Fruit fly (Drosophila melanogaster) whole organism, prepupa: ENCODE results near the gene beta-PheRS.
A peak's percentile ranks its signal among the peaks of the same experiment; 100 is the strongest.

ENCODE experiments used
- Blimp-1 ChIP-seq: fragments of 200-800 bp; sonication (Bioruptor generic); optimal IDR thresholded peaks from 3 replicates; lab custom pipeline; 2017; ENCODE audit warnings: missing biosample characterization, missing genetic modification characterization, mild to moderate bottlenecking, moderate library complexity, missing genetic modification reagents
- CG10631 ChIP-seq: fragments of 200-800 bp; sonication (Bioruptor generic); optimal IDR thresholded peaks from 2 replicates; lab custom pipeline; 2016; ENCODE audit warnings: missing biosample characterization, missing genetic modification characterization
- CG11902 ChIP-seq: fragments of 200-800 bp; sonication (Bioruptor generic); optimal IDR thresholded peaks from 3 replicates; lab custom pipeline; 2016; ENCODE audit warnings: missing biosample characterization, missing genetic modification characterization
- CG15336 ChIP-seq: fragments of 200-800 bp; sonication (Bioruptor generic); IDR thresholded peaks from 2 replicates; pipeline ENCODE4 v1.3.6; 2022; ENCODE audit warnings: missing biosample characterization, missing genetic modification characterization
- CG1621 ChIP-seq: fragments of 200-800 bp; sonication (Bioruptor generic); optimal IDR thresholded peaks from 3 replicates; lab custom pipeline; 2018; ENCODE audit warnings: missing biosample characterization, mild to moderate bottlenecking, missing genetic modification characterization
- CG16779 ChIP-seq: fragments of 200-800 bp; sonication (Bioruptor generic); optimal IDR thresholded peaks from 3 replicates; lab custom pipeline; 2017; ENCODE audit warnings: missing biosample characterization, mild to moderate bottlenecking, missing genetic modification characterization
- CG32006 ChIP-seq: fragments of 200-800 bp; sonication (Bioruptor generic); optimal IDR thresholded peaks from 3 replicates; lab custom pipeline; 2017; ENCODE audit warnings: missing biosample characterization, mild to moderate bottlenecking, missing genetic modification characterization
- CG34406 ChIP-seq: fragments of 200-800 bp; sonication (Bioruptor generic); optimal IDR thresholded peaks from 3 replicates; lab custom pipeline; 2016; ENCODE audit warnings: missing biosample characterization, missing genetic modification characterization
- CG3919 ChIP-seq: fragments of 200-800 bp; sonication (Bioruptor generic); optimal IDR thresholded peaks from 3 replicates; lab custom pipeline; 2016; ENCODE audit warnings: missing biosample characterization, missing genetic modification characterization
- CG6163 ChIP-seq: fragments of 200-800 bp; sonication (Bioruptor generic); IDR thresholded peaks from 3 replicates; pipeline ENCODE4 v1.3.6; 2022; ENCODE audit warnings: missing biosample characterization, missing genetic modification characterization
- CG6276 ChIP-seq: fragments of 200-800 bp; sonication (Bioruptor generic); optimal IDR thresholded peaks from 2 replicates; lab custom pipeline; 2017; ENCODE audit warnings: missing biosample characterization, mild to moderate bottlenecking, missing genetic modification characterization
- CG6792 ChIP-seq: fragments of 200-800 bp; sonication (Bioruptor generic); optimal IDR thresholded peaks from 3 replicates; lab custom pipeline; 2016; ENCODE audit warnings: missing biosample characterization, missing genetic modification characterization
- CG6808 ChIP-seq: fragments of 200-800 bp; sonication (Bioruptor generic); optimal IDR thresholded peaks from 3 replicates; lab custom pipeline; 2017; ENCODE audit warnings: missing biosample characterization, missing genetic modification characterization, mild to moderate bottlenecking, moderate library complexity, missing genetic modification reagents
- CG6854 ChIP-seq: fragments of 200-800 bp; sonication (Bioruptor generic); optimal IDR thresholded peaks from 2 replicates; lab custom pipeline; 2017; ENCODE audit warnings: missing biosample characterization, mild to moderate bottlenecking, missing genetic modification characterization
- CG7368 ChIP-seq: fragments of 200-800 bp; sonication (Bioruptor generic); optimal IDR thresholded peaks from 3 replicates; lab custom pipeline; 2016; ENCODE audit warnings: missing biosample characterization, missing genetic modification characterization
- CG8119 ChIP-seq: fragments of 200-800 bp; sonication (Bioruptor generic); IDR thresholded peaks from 3 replicates; pipeline ENCODE4 v1.3.6; 2022; ENCODE audit warnings: missing biosample characterization, missing genetic modification characterization
- CG9139 ChIP-seq: fragments of 200-800 bp; sonication (Bioruptor generic); optimal IDR thresholded peaks from 3 replicates; lab custom pipeline; 2017; ENCODE audit warnings: missing biosample characterization, mild to moderate bottlenecking, missing genetic modification characterization
- Eip75B ChIP-seq: fragments of 200-800 bp; sonication (Bioruptor generic); optimal IDR thresholded peaks from 3 replicates; lab custom pipeline; 2016; ENCODE audit warnings: missing biosample characterization, missing genetic modification characterization
- Eip78C ChIP-seq: fragments of 200-800 bp; sonication (Bioruptor generic); peaks from one replicate; lab custom pipeline; 2016; ENCODE audit warnings: missing biosample characterization, missing genetic modification characterization
- Ets21C ChIP-seq: fragments of 200-800 bp; sonication (Bioruptor generic); optimal IDR thresholded peaks from 3 replicates; lab custom pipeline; 2016; ENCODE audit warnings: missing biosample characterization, missing genetic modification characterization
- Gug ChIP-seq: fragments of 200-800 bp; sonication (Bioruptor generic); IDR thresholded peaks from 2 replicates; pipeline ENCODE4 v1.3.6; 2022; ENCODE audit warnings: missing biosample characterization, missing genetic modification characterization
- Hr38 ChIP-seq: sonication (Bioruptor generic); optimal IDR thresholded peaks from 2 replicates; lab custom pipeline; 2016; ENCODE audit warnings: missing biosample characterization, missing genetic modification characterization
- Hr39 ChIP-seq: fragments of 200-800 bp; sonication (Bioruptor generic); optimal IDR thresholded peaks from 2 replicates; lab custom pipeline; 2016; ENCODE audit warnings: missing biosample characterization, missing genetic modification characterization
- Smox ChIP-seq: fragments of 200-800 bp; sonication (Bioruptor generic); optimal IDR thresholded peaks from 3 replicates; lab custom pipeline; 2016; ENCODE audit warnings: missing biosample characterization, missing genetic modification characterization
- Sox15 ChIP-seq: fragments of 200-800 bp; sonication (Bioruptor generic); optimal IDR thresholded peaks from 3 replicates; lab custom pipeline; 2016; ENCODE audit warnings: missing biosample characterization, missing genetic modification characterization
- achi ChIP-seq: fragments of 200-800 bp; sonication (Bioruptor generic); optimal IDR thresholded peaks from 3 replicates; lab custom pipeline; 2016; ENCODE audit warnings: missing biosample characterization, missing genetic modification characterization
- acj6 ChIP-seq: fragments of 200-800 bp; sonication (Bioruptor generic); optimal IDR thresholded peaks from 3 replicates; lab custom pipeline; 2016; ENCODE audit warnings: missing biosample characterization, missing genetic modification characterization
- cyc ChIP-seq: fragments of 200-800 bp; sonication (Bioruptor generic); optimal IDR thresholded peaks from 3 replicates; lab custom pipeline; 2016; ENCODE audit warnings: missing biosample characterization, missing genetic modification characterization
- eg ChIP-seq: fragments of 200-800 bp; sonication (Bioruptor generic); IDR thresholded peaks from 3 replicates; pipeline ENCODE4 v1.3.6; 2022; ENCODE audit warnings: missing biosample characterization, missing genetic modification characterization
- fd59A ChIP-seq: fragments of 200-800 bp; sonication (Bioruptor generic); optimal IDR thresholded peaks from 2 replicates; lab custom pipeline; 2017; ENCODE audit warnings: missing biosample characterization, mild to moderate bottlenecking, missing genetic modification characterization, missing genetic modification reagents
- fd85E ChIP-seq: fragments of 200-800 bp; sonication (Bioruptor generic); optimal IDR thresholded peaks from 3 replicates; lab custom pipeline; 2016; ENCODE audit warnings: missing biosample characterization, missing genetic modification characterization
- fkh ChIP-seq: fragments of 200-800 bp; sonication (Bioruptor generic); optimal IDR thresholded peaks from 3 replicates; lab custom pipeline; 2017; ENCODE audit warnings: missing biosample characterization, mild to moderate bottlenecking, missing genetic modification characterization, moderate library complexity
- lz ChIP-seq: fragments of 200-800 bp; sonication (Bioruptor generic); optimal IDR thresholded peaks from 3 replicates; lab custom pipeline; 2016; ENCODE audit warnings: missing biosample characterization, missing genetic modification characterization
- net ChIP-seq: fragments of 200-800 bp; sonication (Bioruptor generic); optimal IDR thresholded peaks from 3 replicates; lab custom pipeline; 2016; ENCODE audit warnings: missing biosample characterization, missing genetic modification characterization
- pdm3 ChIP-seq: fragments of 200-800 bp; sonication (Bioruptor generic); optimal IDR thresholded peaks from 3 replicates; lab custom pipeline; 2016; ENCODE audit warnings: missing biosample characterization, missing genetic modification characterization
- spab ChIP-seq: fragments of 200-800 bp; sonication (Bioruptor generic); optimal IDR thresholded peaks from 2 replicates; lab custom pipeline; 2017; ENCODE audit warnings: missing biosample characterization, mild to moderate bottlenecking, missing genetic modification characterization, missing genetic modification reagents
- ss ChIP-seq, 2 experiments: fragments of 200-800 bp; sonication (Bioruptor generic); optimal IDR thresholded peaks; 2 replicates in 1 of 2; 3 replicates in 1 of 2; lab custom pipeline; 2017 to 2018; ENCODE audit warnings: mild to moderate bottlenecking in 2 of 2, missing biosample characterization in 2 of 2, missing genetic modification characterization in 2 of 2, moderate library complexity in 1 of 2
- svp ChIP-seq: fragments of 200-800 bp; sonication (Bioruptor generic); peaks from one replicate; lab custom pipeline; 2016; ENCODE audit warnings: missing biosample characterization, missing genetic modification characterization
- topi ChIP-seq: fragments of 200-800 bp; sonication (Bioruptor generic); optimal IDR thresholded peaks from 3 replicates; lab custom pipeline; 2016; ENCODE audit warnings: missing biosample characterization, missing genetic modification characterization
- vri ChIP-seq: fragments of 200-800 bp; sonication (Bioruptor generic); optimal IDR thresholded peaks from 3 replicates; lab custom pipeline; 2016; ENCODE audit warnings: missing biosample characterization, mild to moderate bottlenecking, missing genetic modification characterization

Gene beta-PheRS

dm6 chr3R:24218565-24218964 lies 33.9 kb downstream of the beta-PheRS start, which contains the start of gene CG17786 (continued):
- TF ChIP-seq CG8119 (no peak; the same call in 2 of the 3 replicates), CG9139 (peak; percentile 12), CG6808 (GFP tag; lab: Kevin White, UChicago) (no peak), cyc (GFP tag; lab: Kevin White, UChicago) (no peak), vri (GFP tag; lab: Kevin White, UChicago) (no peak), CG10631 (GFP tag; lab: Kevin White, UChicago) (no peak), Eip78C (peak; percentile 71), fd85E (peak; percentile 47), spab (GFP tag; lab: Kevin White, UChicago) (no peak), CG34406 (GFP tag; lab: Kevin White, UChicago) (no peak), lz (GFP tag; lab: Kevin White, UChicago) (no peak), CG1621 (tag; lab: Kevin White, UChicago) (peak; percentile 62), svp (no peak), acj6 (GFP tag; lab: Kevin White, UChicago) (no peak), Sox15 (GFP tag; lab: Kevin White, UChicago) (no peak), Smox (GFP tag; lab: Kevin White, UChicago) (no peak), fkh (GFP tag; lab: Kevin White, UChicago) (no peak), net (GFP tag; lab: Kevin White, UChicago) (peak; percentile 37), CG3919 (GFP tag; lab: Kevin White, UChicago) (peak; percentile 31), Hr39 (GFP tag; lab: Kevin White, UChicago) (no peak), CG7368 (GFP tag; lab: Kevin White, UChicago) (no peak), CG6276 (GFP tag; lab: Kevin White, UChicago) (peak; percentile 3), Blimp-1 (GFP tag; lab: Kevin White, UChicago) (peak; percentile 92), CG6163 (peak; percentile 33; the same call in 1 of the 3 replicates), CG11902 (GFP tag; lab: Kevin White, UChicago) (no peak)

- TF ChIP-seq Blimp-1 (GFP tag; lab: Kevin White, UChicago) = peak; percentile 84
- no peak for TF ChIP-seq net (GFP tag; lab: Kevin White, UChicago)
- TF ChIP-seq eg = 0 out of 3 replicates have a peak, but pooled peaks have one; percentile 29
These were observed 36.5 kb downstream of the beta-PheRS start for dm6 chr3R:24216017-24216416.

DNA sequence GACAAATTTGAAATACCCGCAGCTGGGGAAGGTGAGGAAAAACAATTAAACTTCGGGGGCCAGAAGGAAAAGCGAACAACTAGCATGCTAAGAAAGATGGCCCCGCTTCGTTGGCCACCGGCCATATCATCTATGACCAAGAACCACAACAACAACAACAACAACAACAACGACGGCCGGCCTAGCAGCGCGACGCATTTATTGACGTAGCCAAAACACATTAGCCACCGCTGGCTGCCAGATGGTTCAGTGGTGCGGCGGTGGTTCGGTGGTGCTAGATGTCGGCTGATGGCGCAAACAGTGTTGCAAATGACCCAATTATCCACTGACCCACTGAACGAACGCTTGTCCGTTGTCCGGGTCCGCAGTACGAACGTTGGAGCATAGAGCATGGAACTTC lies 38.8 kb downstream of the beta-PheRS start:
- TF ChIP-seq Gug (GFP tag; lab: Robert Waterston, UW) (no peak), CG34406 (GFP tag; lab: Kevin White, UChicago) (no peak), CG7368 (GFP tag; lab: Kevin White, UChicago) (no peak), ss (GFP tag; optimal IDR thresholded peaks at IDR 0.05; lab: Kevin White, UChicago) (no peak), CG32006 (GFP tag; lab: Kevin White, UChicago) (no peak), Eip75B (GFP tag; lab: Kevin White, UChicago) (no peak), CG15336 (no peak), topi (no peak), Hr38 (no peak), CG6854 (GFP tag; lab: Kevin White, UChicago) (no peak), Hr39 (GFP tag; lab: Kevin White, UChicago) (no peak), fd59A (GFP tag; lab: Kevin White, UChicago) (no peak), pdm3 (GFP tag; lab: Kevin White, UChicago) (no peak), achi (GFP tag; lab: Kevin White, UChicago) (no peak), CG16779 (tag; lab: Kevin White, UChicago) (no peak), Ets21C (GFP tag; lab: Kevin White, UChicago) (no peak), CG6792 (GFP tag; lab: Kevin White, UChicago) (no peak)
- TF ChIP-seq, all 60 proteins: peak for 0
